Worm (Caenorhabditis elegans) whole organism, late embryonic: ENCODE results near the gene his-64.

Experiments used
- K09A11.1 ChIP-seq: sonication (generic microtip); optimal IDR thresholded peaks from 2 replicates; lab custom pipeline; 2017; ENCODE audit warnings: antibody characterized with exemption, mild to moderate bottlenecking, missing genetic modification characterization, missing compliant biosample characterization; ENCODE audit not compliant: insufficient read depth
- ceh-14 ChIP-seq: sonication (generic microtip); optimal IDR thresholded peaks from 2 replicates; lab custom pipeline; 2016; ENCODE audit warnings: missing genotype, missing genetic modification characterization, missing compliant biosample characterization
- ceh-31 ChIP-seq: sonication (generic microtip); optimal IDR thresholded peaks from 2 replicates; lab custom pipeline; 2016; ENCODE audit warnings: missing genetic modification characterization, missing compliant biosample characterization
- ceh-34 ChIP-seq: sonication (generic microtip); optimal IDR thresholded peaks from 2 replicates; lab custom pipeline; 2016; ENCODE audit warnings: mild to moderate bottlenecking, missing genetic modification characterization, missing compliant biosample characterization
- ceh-9 ChIP-seq: sonication (generic microtip); optimal IDR thresholded peaks from 2 replicates; lab custom pipeline; 2016; ENCODE audit warnings: mild to moderate bottlenecking, missing genetic modification characterization, inconsistent platforms, missing compliant biosample characterization
- fax-1 ChIP-seq: sonication (generic microtip); optimal IDR thresholded peaks from 2 replicates; lab custom pipeline; 2016; ENCODE audit warnings: missing genotype, missing genetic modification characterization, missing compliant biosample characterization
- fkh-10 ChIP-seq: fragments of 150-350 bp; optimal IDR thresholded peaks from 2 replicates; lab custom pipeline; 2014; ENCODE audit warnings: missing biosample characterization, missing genetic modification reagents, missing genetic modification characterization
- nhr-11 ChIP-seq: fragments of 150-350 bp; optimal IDR thresholded peaks from 2 replicates; lab custom pipeline; 2014; ENCODE audit warnings: missing biosample characterization, missing genetic modification characterization
- tbx-2 ChIP-seq: sonication (generic microtip); optimal IDR thresholded peaks from 2 replicates; lab custom pipeline; 2016; ENCODE audit warnings: missing genetic modification characterization, missing compliant biosample characterization

DNA sequence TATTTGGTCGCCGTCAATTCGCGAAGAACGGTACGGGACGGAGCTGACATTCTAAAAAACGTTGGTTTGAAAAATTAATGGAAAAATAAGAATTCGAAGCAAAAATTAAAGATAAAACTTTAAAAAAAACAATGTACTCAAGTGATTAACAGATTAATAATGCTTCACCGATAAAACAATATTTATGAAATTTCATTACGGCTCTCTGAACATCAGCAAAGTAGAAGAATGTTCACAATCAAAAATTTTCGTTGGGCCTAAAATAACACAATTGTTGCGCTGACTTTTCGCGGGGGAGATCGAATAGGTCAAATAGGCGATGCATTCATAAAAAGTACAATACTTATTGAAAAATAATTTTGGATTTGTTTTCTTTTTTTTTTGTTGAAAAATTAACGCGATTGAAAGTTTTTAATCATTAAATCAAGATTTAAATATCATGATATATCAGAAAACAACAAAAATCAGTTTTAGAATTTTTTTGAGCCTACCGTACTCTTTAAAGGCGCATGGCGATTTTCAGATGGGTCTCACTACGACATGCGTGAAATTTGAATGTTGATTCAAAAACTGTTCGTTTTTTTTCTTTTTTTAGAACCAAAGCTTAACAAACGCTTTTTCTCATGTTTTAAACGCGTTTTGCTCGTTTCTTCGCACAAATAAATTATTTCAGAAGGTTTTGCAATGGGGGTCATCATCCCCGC, 3.5 kb upstream of the his-64 start, which contains the start of the genes memi-3 and cyp-31A2:
- no peak for TF ChIP-seq fkh-10
- no peak for TF ChIP-seq tbx-2 (tag; lab: Kevin White, UChicago)
- no peak for TF ChIP-seq fax-1 (tag; lab: Kevin White, UChicago)
- no peak for TF ChIP-seq ceh-34
- no peak for TF ChIP-seq nhr-11
- TF ChIP-seq K09A11.1 (tag; lab: Kevin White, UChicago) = no peak
- no peak for TF ChIP-seq ceh-14
- no peak for TF ChIP-seq ceh-9 (tag; lab: Kevin White, UChicago)
- no peak for TF ChIP-seq ceh-31 (tag; lab: Kevin White, UChicago)
